Worm (Caenorhabditis elegans) whole organism, early embryonic: ENCODE data around the gene nspg-6.

Experiments used
- F13C5.2 ChIP-seq: sonication (generic microtip); optimal IDR thresholded peaks from 2 replicates; lab custom pipeline; 2017; ENCODE audit warnings: mild to moderate bottlenecking, missing genetic modification characterization, inconsistent platforms, missing compliant biosample characterization
- aly-1 ChIP-seq: sonication (generic microtip); optimal IDR thresholded peaks from 2 replicates; lab custom pipeline; 2016; ENCODE audit warnings: missing genetic modification characterization, missing compliant biosample characterization
- ama-1 ChIP-seq: fragments of 150-350 bp; optimal IDR thresholded peaks from 2 replicates; lab custom pipeline; 2014
- ceh-13 ChIP-seq: fragments of 200-800 bp; sonication (Bioruptor generic); optimal IDR thresholded peaks from 2 replicates; lab custom pipeline; 2018; ENCODE audit warnings: mild to moderate bottlenecking, missing genetic modification characterization, missing compliant biosample characterization
- ceh-36 ChIP-seq: sonication (generic microtip); optimal IDR thresholded peaks from 2 replicates; lab custom pipeline; 2016; ENCODE audit warnings: missing genetic modification characterization, inconsistent platforms, missing compliant biosample characterization
- flt-1 ChIP-seq: fragments of 200-800 bp; sonication (Bioruptor generic); IDR thresholded peaks from 2 replicates; pipeline ENCODE4 v1.3.6; 2022; ENCODE audit warnings: missing genetic modification characterization, missing compliant biosample characterization
- hmbx-1 ChIP-seq: sonication (generic microtip); optimal IDR thresholded peaks from 2 replicates; lab custom pipeline; 2016; ENCODE audit warnings: mild to moderate bottlenecking, missing genetic modification characterization, missing compliant biosample characterization
- scrt-1 ChIP-seq: fragments of 200-800 bp; sonication (Bioruptor generic); IDR thresholded peaks from 2 replicates; pipeline ENCODE4 v1.3.6; 2022; ENCODE audit warnings: missing genetic modification characterization, missing compliant biosample characterization
- tra-4 ChIP-seq: sonication (generic microtip); optimal IDR thresholded peaks from 2 replicates; lab custom pipeline; 2017; ENCODE audit warnings: missing genetic modification characterization, missing compliant biosample characterization

- TF ChIP-seq F13C5.2 (tag; lab: Kevin White, UChicago): no peak
- TF ChIP-seq ama-1 (lab: Kevin White, UChicago): no peak
- no peak for TF ChIP-seq ceh-13 (GFP tag; lab: Kevin White, UChicago)
- no peak for TF ChIP-seq scrt-1 (GFP tag; lab: Robert Waterston, UW)
- no peak for TF ChIP-seq tra-4
- no peak for TF ChIP-seq hmbx-1 (tag; lab: Kevin White, UChicago)
- TF ChIP-seq flt-1 (GFP tag; lab: Robert Waterston, UW): no peak
- TF ChIP-seq aly-1 (tag; lab: Kevin White, UChicago): no peak
- TF ChIP-seq ceh-36 (tag; lab: Kevin White, UChicago): no peak
These were observed 22.2 kb downstream of the nspg-6 start for ce11 chrIII:7292569-7292968.
